Worm (Caenorhabditis elegans): ENCODE measurements around the gene let-754.

let-754 gene

DNA sequence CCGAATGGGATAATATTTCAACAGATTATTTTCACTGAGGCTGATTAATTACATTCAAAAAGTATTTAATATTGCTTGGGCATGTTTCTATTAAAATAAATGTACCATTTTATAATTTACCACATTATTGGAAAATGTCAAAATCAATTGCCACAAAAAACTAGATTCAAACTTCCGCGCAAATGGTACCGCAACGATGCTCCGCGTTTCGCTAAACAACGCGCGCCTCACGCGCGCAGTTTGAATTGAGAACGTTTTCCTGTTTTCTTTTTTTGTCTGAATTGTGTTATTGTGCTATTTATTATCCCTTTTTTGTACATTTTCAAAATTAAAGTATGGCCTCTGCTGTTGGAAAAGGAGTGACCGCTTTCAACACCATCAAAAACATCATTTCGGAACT is 12.3 kb downstream of the let-754 start, which contains the start of gene C29E4.12:
C29E4.12 (plus strand) TSS at position 333 of the 400 bp plus-strand sequence.
- TF ChIP-seq attf-3 (GFP tag; conservative IDR thresholded peaks at IDR 0.05) (peak; percentile 99), cebp-1 (GFP tag; IDR thresholded peaks at IDR 0.05) (no peak), cebp-1 (tag; optimal IDR thresholded peaks at IDR 0.05) (no peak), sptf-2 (GFP tag; optimal IDR thresholded peaks at IDR 0.05) (no peak), lin-26 (GFP tag; IDR thresholded peaks at IDR 0.05) (no peak), F55B11.4 (tag; optimal IDR thresholded peaks at IDR 0.05; ENCODE audit: borderline replicate concordance, insufficient read depth) (no peak), lsy-27 (tag; optimal IDR thresholded peaks at IDR 0.05; ENCODE audit: borderline replicate concordance, insufficient read depth) (no peak), Y95B8A.8 (GFP tag; IDR thresholded peaks at IDR 0.05) (no peak), unc-130 (GFP tag; optimal IDR thresholded peaks at IDR 0.05) (no peak), ceh-58 (GFP tag; IDR thresholded peaks at IDR 0.05) (no peak), hsf-1 (GFP tag; IDR thresholded peaks at IDR 0.05) (no peak), ztf-18 (tag; optimal IDR thresholded peaks at IDR 0.05) (no peak), athp-1 (tag; optimal IDR thresholded peaks at IDR 0.05) (no peak), lin-35 (GFP tag; optimal IDR thresholded peaks at IDR 0.05) (peak in 1 of 3 experiments; percentile 90), repo-1 (tag; optimal IDR thresholded peaks at IDR 0.05) (no peak), dpl-1 (GFP tag; optimal IDR thresholded peaks at IDR 0.05) (peak; percentile 65), efl-1 (GFP tag; optimal IDR thresholded peaks at IDR 0.05) (peak; percentile 78), F57A8.1 (GFP tag; optimal IDR thresholded peaks at IDR 0.05) (no peak), nfya-1 (tag; optimal IDR thresholded peaks at IDR 0.05; ENCODE audit: borderline replicate concordance, insufficient read depth) (no peak), madf-8 (GFP tag; conservative IDR thresholded peaks at IDR 0.05) (no peak), fkh-3 (tag; optimal IDR thresholded peaks at IDR 0.05) (no peak), B0035.1 (tag; optimal IDR thresholded peaks at IDR 0.05) (no peak), lin-54 (GFP tag; optimal IDR thresholded peaks at IDR 0.05) (peak; percentile 94), sdz-38 (tag; optimal IDR thresholded peaks at IDR 0.05) (no peak), attf-5 (GFP tag; optimal IDR thresholded peaks at IDR 0.05) (peak; percentile 74), ZK185.1 (tag; optimal IDR thresholded peaks at IDR 0.05; ENCODE audit: poor library complexity, severe bottlenecking) (no peak), mel-28 (tag; optimal IDR thresholded peaks at IDR 0.05; ENCODE audit: borderline replicate concordance) (no peak), hrde-1 (tag; optimal IDR thresholded peaks at IDR 0.05; ENCODE audit: borderline replicate concordance) (no peak), ceh-91 (GFP tag; IDR thresholded peaks at IDR 0.05) (no peak), let-607 (tag; optimal IDR thresholded peaks at IDR 0.05) (no peak), mes-4 (tag; optimal IDR thresholded peaks at IDR 0.05) (no peak), attf-6 (GFP tag; IDR thresholded peaks at IDR 0.05) (no peak), F33H1.4 (GFP tag; IDR thresholded peaks at IDR 0.05) (no peak; the same call in 1 of the 2 replicates), dox-1 (GFP tag; IDR thresholded peaks at IDR 0.05) (no peak), F39B2.1 (GFP tag; IDR thresholded peaks at IDR 0.05) (no peak), F10E7.11 (tag; optimal IDR thresholded peaks at IDR 0.05) (no peak), snpc-3.4 (tag; optimal IDR thresholded peaks at IDR 0.05) (no peak), nhr-179 (tag; optimal IDR thresholded peaks at IDR 0.05) (no peak), lsl-1 (GFP tag; optimal IDR thresholded peaks at IDR 0.05) (peak; percentile 5), F22D6.2 (tag; optimal IDR thresholded peaks at IDR 0.05) (no peak), hlh-12 (tag; optimal IDR thresholded peaks at IDR 0.05) (no peak), mcd-1 (GFP tag; IDR thresholded peaks at IDR 0.05) (peak; percentile 58), zfh-2 (GFP tag; conservative IDR thresholded peaks at IDR 0.05) (no peak), pha-4 (tag; optimal IDR thresholded peaks at IDR 0.05) (no peak), snpc-1.1 (tag; optimal IDR thresholded peaks at IDR 0.05; ENCODE audit: insufficient read depth) (no peak), snpc-4 (GFP tag; optimal IDR thresholded peaks at IDR 0.05) (no peak), snpc-4 (tag; optimal IDR thresholded peaks at IDR 0.05) (no peak), nhr-27 (tag; optimal IDR thresholded peaks at IDR 0.05) (no peak)

Measured in whole organism, young adult.